Fruit fly (Drosophila melanogaster) whole organism, embryonic: Measurements from ENCODE around the gene THG.

ENCODE experiments used
- CG11093 ChIP-seq: fragments of 200-800 bp; sonication (Bioruptor generic); IDR thresholded peaks from 3 replicates; pipeline ENCODE4 v1.3.6; 2022; ENCODE audit warnings: missing biosample characterization, missing genetic modification characterization
- CG12155 ChIP-seq: fragments of 200-800 bp; sonication (Bioruptor generic); optimal IDR thresholded peaks from 3 replicates; lab custom pipeline; 2016; ENCODE audit warnings: missing biosample characterization, missing genetic modification characterization
- CG12219 ChIP-seq: fragments of 200-800 bp; sonication (Bioruptor generic); optimal IDR thresholded peaks from 3 replicates; lab custom pipeline; 2018; ENCODE audit warnings: missing biosample characterization, mild to moderate bottlenecking, missing genetic modification characterization
- CG13123 ChIP-seq: fragments of 200-800 bp; sonication (Bioruptor generic); optimal IDR thresholded peaks from 2 replicates; lab custom pipeline; 2016; ENCODE audit warnings: missing biosample characterization, missing genetic modification characterization
- CG13287 ChIP-seq: fragments of 200-800 bp; sonication (Bioruptor generic); IDR thresholded peaks from 2 replicates; pipeline ENCODE4 v1.3.6; 2022; ENCODE audit warnings: missing biosample characterization, missing genetic modification characterization; ENCODE audit not compliant: partially characterized antibody
- CG15601 ChIP-seq: fragments of 200-800 bp; sonication (Bioruptor generic); optimal IDR thresholded peaks from 3 replicates; lab custom pipeline; 2019; ENCODE audit warnings: missing biosample characterization, mild to moderate bottlenecking, missing genetic modification characterization, moderate library complexity
- CG15696 ChIP-seq: fragments of 200-800 bp; sonication (Bioruptor generic); optimal IDR thresholded peaks from 2 replicates; lab custom pipeline; 2019; ENCODE audit warnings: missing biosample characterization, mild to moderate bottlenecking, missing genetic modification characterization, moderate library complexity
- CG16779 ChIP-seq: fragments of 200-800 bp; sonication (Bioruptor generic); IDR thresholded peaks from 2 replicates; pipeline ENCODE4 v1.3.6; 2022; ENCODE audit warnings: missing biosample characterization, missing genetic modification characterization
- CG17568 ChIP-seq: fragments of 200-800 bp; sonication (Bioruptor generic); optimal IDR thresholded peaks from 2 replicates; lab custom pipeline; 2018; ENCODE audit warnings: missing biosample characterization, mild to moderate bottlenecking, missing genetic modification characterization, moderate library complexity
- CG2678 ChIP-seq: fragments of 200-800 bp; sonication (Bioruptor generic); optimal IDR thresholded peaks from 3 replicates; lab custom pipeline; 2019; ENCODE audit warnings: missing biosample characterization, mild to moderate bottlenecking, missing genetic modification characterization, moderate library complexity
- CG2712 ChIP-seq: fragments of 200-800 bp; optimal IDR thresholded peaks from 3 replicates; lab custom pipeline; 2019; ENCODE audit warnings: missing biosample characterization, mild to moderate bottlenecking, missing genetic modification characterization, moderate library complexity
- CG34422 ChIP-seq: fragments of 200-800 bp; sonication (Bioruptor generic); IDR thresholded peaks from 3 replicates; pipeline ENCODE4 v1.3.6; 2022; ENCODE audit warnings: missing biosample characterization, missing genetic modification characterization
- CG6813 ChIP-seq: fragments of 200-800 bp; sonication (Bioruptor generic); optimal IDR thresholded peaks from 2 replicates; lab custom pipeline; 2017; ENCODE audit warnings: missing biosample characterization, missing genetic modification characterization, mild to moderate bottlenecking, moderate library complexity, missing genetic modification reagents
- CG7928 ChIP-seq: fragments of 200-800 bp; sonication (Bioruptor generic); optimal IDR thresholded peaks from 2 replicates; lab custom pipeline; 2017; ENCODE audit warnings: missing biosample characterization, mild to moderate bottlenecking, missing genetic modification characterization
- D19B ChIP-seq: fragments of 200-800 bp; sonication (Bioruptor generic); optimal IDR thresholded peaks from 2 replicates; lab custom pipeline; 2017; ENCODE audit warnings: missing biosample characterization, mild to moderate bottlenecking, missing genetic modification characterization
- Dfd ChIP-seq, 2 experiments: fragments of >200 bp; optimal IDR thresholded peaks; 2 replicates each; lab custom pipeline; 2017; ENCODE audit warnings: missing biosample characterization in 2 of 2, missing genetic modification characterization in 2 of 2
- Dref ChIP-seq: fragments of 200-800 bp; sonication (Bioruptor generic); IDR thresholded peaks from 2 replicates; pipeline ENCODE4 v1.3.6; 2022; ENCODE audit warnings: missing biosample characterization, missing genetic modification characterization
- E2f1 ChIP-seq: fragments of 200-800 bp; sonication (Bioruptor generic); IDR thresholded peaks from 2 replicates; pipeline ENCODE4 v1.3.6; 2022; ENCODE audit warnings: missing biosample characterization, missing genetic modification characterization
- HLH3B ChIP-seq: fragments of 200-800 bp; sonication (Bioruptor generic); IDR thresholded peaks from 2 replicates; pipeline ENCODE4 v1.3.6; 2022; ENCODE audit warnings: missing biosample characterization, missing genetic modification characterization
- Kr ChIP-seq: fragments of 200-800 bp; sonication (Bioruptor generic); optimal IDR thresholded peaks from 2 replicates; lab custom pipeline; 2017; ENCODE audit warnings: missing biosample characterization, mild to moderate bottlenecking, missing genetic modification characterization
- Max ChIP-seq: fragments of 200-800 bp; sonication (Bioruptor generic); optimal IDR thresholded peaks from 2 replicates; lab custom pipeline; 2016; ENCODE audit warnings: missing biosample characterization, mild to moderate bottlenecking, missing genetic modification characterization
- Nf-YA ChIP-seq: fragments of 200-800 bp; sonication (Bioruptor generic); IDR thresholded peaks from 2 replicates; pipeline ENCODE4 v1.3.6; 2022; ENCODE audit warnings: missing biosample characterization, missing genetic modification characterization
- Ssrp ChIP-seq: fragments of 200-800 bp; sonication (Bioruptor generic); optimal IDR thresholded peaks from 2 replicates; lab custom pipeline; 2018; ENCODE audit warnings: missing biosample characterization, mild to moderate bottlenecking, missing genetic modification characterization, moderate library complexity
- bsh ChIP-seq, 2 experiments: fragments of 200-800 bp; sonication (Bioruptor generic); optimal IDR thresholded peaks; 2 replicates each; lab custom pipeline; 2017 to 2018; ENCODE audit warnings: mild to moderate bottlenecking in 2 of 2, missing biosample characterization in 2 of 2, missing genetic modification characterization in 2 of 2, moderate library complexity in 1 of 2
- cato ChIP-seq: fragments of 200-800 bp; sonication (Bioruptor generic); optimal IDR thresholded peaks from 2 replicates; lab custom pipeline; 2016; ENCODE audit warnings: missing biosample characterization, missing genetic modification characterization, borderline replicate concordance
- crc ChIP-seq: fragments of 200-800 bp; sonication (Bioruptor generic); optimal IDR thresholded peaks from 2 replicates; lab custom pipeline; 2016; ENCODE audit warnings: missing biosample characterization, missing genetic modification characterization
- exex ChIP-seq: fragments of 200-800 bp; sonication (Bioruptor generic); optimal IDR thresholded peaks from 4 replicates; lab custom pipeline; 2018; ENCODE audit warnings: missing biosample characterization, mild to moderate bottlenecking, missing genetic modification characterization, moderate library complexity
- fd3F ChIP-seq: fragments of 200-800 bp; sonication (Bioruptor generic); optimal IDR thresholded peaks from 2 replicates; lab custom pipeline; 2018; ENCODE audit warnings: missing biosample characterization, mild to moderate bottlenecking, missing genetic modification characterization, moderate library complexity
- gcm2 ChIP-seq: fragments of 200-800 bp; sonication (Bioruptor generic); optimal IDR thresholded peaks from 2 replicates; lab custom pipeline; 2016; ENCODE audit warnings: missing biosample characterization, missing genetic modification characterization
- grau ChIP-seq: fragments of 200-800 bp; optimal IDR thresholded peaks from 3 replicates; lab custom pipeline; 2019; ENCODE audit warnings: missing biosample characterization, mild to moderate bottlenecking, missing genetic modification characterization, moderate library complexity
- ham ChIP-seq: fragments of 200-800 bp; sonication (Bioruptor generic); IDR thresholded peaks from 2 replicates; pipeline ENCODE4 v1.3.6; 2022; ENCODE audit warnings: missing biosample characterization, missing genetic modification characterization
- hkb ChIP-seq, 2 experiments: fragments of 200-800 bp in 1 of 2; fragments of >200 bp in 1 of 2; sonication (Bioruptor generic) in 1 of 2; IDR thresholded peaks in 1 of 2; optimal IDR thresholded peaks in 1 of 2; 2 replicates each; pipeline versions ENCODE4 v1.3.6 to Lab custom; 2017 to 2022; ENCODE audit warnings: missing biosample characterization in 1 of 2, missing genetic modification characterization in 1 of 2
- ind ChIP-seq: fragments of 200-800 bp; sonication (Bioruptor generic); optimal IDR thresholded peaks from 3 replicates; lab custom pipeline; 2016; ENCODE audit warnings: missing biosample characterization, missing genetic modification characterization
- nau ChIP-seq: fragments of 200-800 bp; sonication (Bioruptor generic); optimal IDR thresholded peaks from 3 replicates; lab custom pipeline; 2017; ENCODE audit warnings: missing biosample characterization, mild to moderate bottlenecking, missing genetic modification characterization, missing genetic modification reagents
- ro ChIP-seq: fragments of 200-800 bp; sonication (Bioruptor generic); IDR thresholded peaks from 2 replicates; pipeline ENCODE4 v1.3.6; 2022; ENCODE audit warnings: missing biosample characterization, missing genetic modification characterization
- sc ChIP-seq, 3 experiments: fragments of >200 bp in 2 of 3; fragments of 200-800 bp in 1 of 3; sonication (Bioruptor generic) in 1 of 3; optimal IDR thresholded peaks; 2 replicates in 2 of 3; 3 replicates in 1 of 3; lab custom pipeline; 2017; ENCODE audit warnings: mild to moderate bottlenecking in 1 of 3, missing biosample characterization in 1 of 3, missing genetic modification characterization in 1 of 3, missing genetic modification reagents in 1 of 3
- sima ChIP-seq: fragments of 200-800 bp; sonication (Bioruptor generic); optimal IDR thresholded peaks from 2 replicates; lab custom pipeline; 2016; ENCODE audit warnings: missing biosample characterization, missing genetic modification characterization
- sob ChIP-seq: fragments of 200-800 bp; sonication (Bioruptor generic); IDR thresholded peaks from 2 replicates; pipeline ENCODE4 v1.3.6; 2022; ENCODE audit warnings: missing biosample characterization, missing genetic modification characterization
- tup ChIP-seq: fragments of 200-800 bp; sonication (Bioruptor generic); optimal IDR thresholded peaks from 2 replicates; lab custom pipeline; 2016; ENCODE audit warnings: missing biosample characterization, mild to moderate bottlenecking, missing genetic modification characterization, moderate library complexity
- zen2 ChIP-seq: fragments of 200-800 bp; sonication (Bioruptor generic); IDR thresholded peaks from 3 replicates; pipeline ENCODE4 v1.3.6; 2022; ENCODE audit warnings: missing biosample characterization, missing genetic modification characterization; ENCODE audit not compliant: partially characterized antibody

THG gene

DNA sequence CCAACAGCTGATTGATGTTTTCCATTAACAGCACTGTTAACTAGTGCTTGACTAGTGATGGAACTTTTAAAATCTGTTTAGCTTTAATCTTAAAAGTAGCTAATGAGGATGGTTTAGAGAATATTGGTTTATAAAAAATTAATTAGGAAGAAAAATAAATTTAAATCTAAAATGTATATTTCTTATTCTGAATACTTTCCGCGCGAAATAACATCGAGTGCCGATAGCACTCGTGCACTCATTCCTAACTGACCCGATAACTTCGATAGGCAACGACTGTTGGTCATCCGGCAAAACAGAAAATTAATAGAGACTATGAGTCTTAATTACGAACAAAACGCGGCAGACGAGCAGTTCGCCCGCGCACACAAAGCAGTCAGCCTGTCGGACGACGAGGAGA is at the start of gene THG, which contains the start of gene Rnmt (continued):
- TF ChIP-seq CG7928 (peak; percentile 54), cato (peak; percentile 9), fd3F (GFP tag; lab: Kevin White, UChicago) (peak; percentile 81), zen2 (GFP tag; lab: Robert Waterston, UW) (peak; percentile 49; the same call in 1 of the 3 replicates), CG15696 (tag; lab: Kevin White, UChicago) (peak; percentile 82), HLH3B (GFP tag; lab: Robert Waterston, UW) (peak; percentile 82), Kr (GFP tag; lab: Kevin White, UChicago) (no peak), Nf-YA (no peak), ro (GFP tag; lab: Robert Waterston, UW) (peak; percentile 36; the same call in 1 of the 2 replicates), Ssrp (tag; lab: Kevin White, UChicago) (peak; percentile 76), sima (GFP tag; lab: Kevin White, UChicago) (no peak), CG15601 (tag; lab: Kevin White, UChicago) (peak; percentile 82), CG6813 (GFP tag; lab: Kevin White, UChicago) (peak; percentile 34), E2f1 (GFP tag; lab: Robert Waterston, UW) (peak; percentile 82), CG13123 (peak; percentile 66), sob (GFP tag; lab: Robert Waterston, UW) (peak; percentile 89), CG13287 (peak; percentile 95), gcm2 (GFP tag; lab: Kevin White, UChicago) (peak; percentile 38), crc (GFP tag; lab: Kevin White, UChicago) (peak; percentile 41), CG17568 (GFP tag; lab: Kevin White, UChicago) (peak; percentile 59), CG2712 (peak; percentile 86), CG12155 (GFP tag; lab: Kevin White, UChicago) (peak; percentile 84), ind (peak; percentile 81), Dfd (GFP tag; optimal IDR thresholded peaks at IDR 0.05; lab: Kevin White, UChicago) (no peak), CG11093 (peak; percentile 42; the same call in 2 of the 3 replicates), D19B (GFP tag; lab: Kevin White, UChicago) (peak; percentile 3), grau (tag; lab: Kevin White, UChicago) (peak; percentile 86), CG12219 (GFP tag; lab: Kevin White, UChicago) (peak; percentile 37), Max (peak; percentile 79), nau (GFP tag; lab: Kevin White, UChicago) (peak; percentile 55)
- TF ChIP-seq, all 482 proteins: peak for 401

dm6 chr2L:15059000-15059399 is 49.5 kb upstream of the THG start:
- no peak for TF ChIP-seq CG2678 (tag; lab: Kevin White, UChicago)
- TF ChIP-seq ham (GFP tag; lab: Robert Waterston, UW) = no peak
- no peak for TF ChIP-seq bsh (GFP tag; optimal IDR thresholded peaks at IDR 0.05; lab: Kevin White, UChicago)
- TF ChIP-seq exex (tag; lab: Kevin White, UChicago) = peak; percentile 55
- no peak for TF ChIP-seq CG16779 (GFP tag; lab: Robert Waterston, UW)
- no peak for TF ChIP-seq sc (optimal IDR thresholded peaks at IDR 0.05; lab: Kevin White, UChicago)
- no peak for TF ChIP-seq sc (GFP tag; optimal IDR thresholded peaks at IDR 0.05; lab: Kevin White, UChicago)
- 0 out of 2 replicates have a peak, but pooled peaks have one; percentile 16 for TF ChIP-seq Dref (GFP tag; lab: Robert Waterston, UW)
- TF ChIP-seq CG34422 = peak; percentile 10; the same call in 1 of the 3 replicates
- TF ChIP-seq hkb (optimal IDR thresholded peaks at IDR 0.05; lab: Kevin White, UChicago) = no peak
- TF ChIP-seq hkb (GFP tag; IDR thresholded peaks at IDR 0.05; lab: Robert Waterston, UW) = no peak
- no peak for TF ChIP-seq tup
